Worm (Caenorhabditis elegans) whole organism, L4 larva: ENCODE results near the gene T01B10.5.

Experiments
- nhr-102 ChIP-seq: sonication (generic microtip); optimal IDR thresholded peaks from 2 replicates; lab custom pipeline; 2016; ENCODE audit warnings: mild to moderate bottlenecking, missing genetic modification characterization, moderate library complexity, missing compliant biosample characterization
- nhr-25 ChIP-seq: sonication (generic microtip); optimal IDR thresholded peaks from 2 replicates; lab custom pipeline; 2017; ENCODE audit warnings: missing genetic modification characterization, mild to moderate bottlenecking, missing compliant biosample characterization, antibody characterized with exemption, moderate library complexity, borderline replicate concordance; ENCODE audit not compliant: insufficient read depth

DNA sequence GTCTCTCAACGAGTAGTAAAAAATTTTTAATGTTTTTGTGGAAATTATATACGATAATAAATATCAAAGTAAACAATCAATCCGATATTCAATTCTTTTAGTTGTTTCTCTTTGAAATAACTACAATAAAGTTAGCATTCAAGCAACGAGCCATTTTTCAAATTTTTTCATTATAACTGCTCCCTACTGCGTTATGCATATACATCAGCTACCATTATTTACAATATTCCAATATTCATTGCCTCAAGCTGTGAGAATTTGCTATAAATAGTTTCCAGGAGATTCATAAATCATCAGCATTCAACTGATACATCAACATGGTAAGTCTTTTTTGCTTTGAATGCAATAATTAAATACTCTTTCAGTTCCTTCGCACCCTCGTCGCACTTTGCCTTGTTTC, 41.7 kb downstream of the T01B10.5 start, which contains the start of gene nspc-3:
- TF ChIP-seq nhr-25 (tag; lab: Kevin White, UChicago) (no peak), nhr-102 (no peak)
